Fruit fly (Drosophila melanogaster) whole organism, embryonic: ENCODE measurements around the gene da.

ENCODE experiments used
- Antp ChIP-seq: fragments of 200-800 bp; sonication (Bioruptor generic); optimal IDR thresholded peaks from 3 replicates; lab custom pipeline; 2016; ENCODE audit warnings: missing biosample characterization, missing genetic modification characterization
- BtbVII ChIP-seq: fragments of 200-800 bp; sonication (Bioruptor generic); optimal IDR thresholded peaks from 3 replicates; lab custom pipeline; 2017; ENCODE audit warnings: missing biosample characterization, mild to moderate bottlenecking, missing genetic modification characterization
- CG12236 ChIP-seq: fragments of 200-800 bp; sonication (Bioruptor generic); optimal IDR thresholded peaks from 2 replicates; lab custom pipeline; 2016; ENCODE audit warnings: missing biosample characterization, missing genetic modification characterization
- CG13287 ChIP-seq: fragments of 200-800 bp; sonication (Bioruptor generic); IDR thresholded peaks from 2 replicates; pipeline ENCODE4 v1.3.6; 2022; ENCODE audit warnings: missing biosample characterization, missing genetic modification characterization; ENCODE audit not compliant: partially characterized antibody
- CG1603 ChIP-seq: fragments of 200-800 bp; sonication (Bioruptor generic); optimal IDR thresholded peaks from 2 replicates; lab custom pipeline; 2019; ENCODE audit warnings: missing biosample characterization, mild to moderate bottlenecking, missing genetic modification characterization, moderate library complexity
- CG17328 ChIP-seq: fragments of 200-800 bp; sonication (Bioruptor generic); IDR thresholded peaks from 2 replicates; pipeline ENCODE4 v1.3.6; 2022; ENCODE audit warnings: missing biosample characterization, missing genetic modification characterization
- CG17359 ChIP-seq: fragments of 200-800 bp; sonication (Bioruptor generic); optimal IDR thresholded peaks from 3 replicates; lab custom pipeline; 2018; ENCODE audit warnings: missing biosample characterization, mild to moderate bottlenecking, missing genetic modification characterization, moderate library complexity
- CG18619 ChIP-seq: fragments of 200-800 bp; sonication (Bioruptor generic); optimal IDR thresholded peaks from 3 replicates; lab custom pipeline; 2017; ENCODE audit warnings: missing biosample characterization, mild to moderate bottlenecking, missing genetic modification characterization
- CG2199 ChIP-seq: fragments of 200-800 bp; sonication (Bioruptor generic); IDR thresholded peaks from 3 replicates; pipeline ENCODE4 v1.3.6; 2022; ENCODE audit warnings: missing biosample characterization, missing genetic modification characterization
- CG2875 ChIP-seq: fragments of 200-800 bp; sonication (Bioruptor generic); optimal IDR thresholded peaks from 2 replicates; lab custom pipeline; 2017; ENCODE audit warnings: missing biosample characterization, mild to moderate bottlenecking, missing genetic modification characterization, missing genetic modification reagents
- CG4617 ChIP-seq: fragments of 200-800 bp; sonication (Bioruptor generic); optimal IDR thresholded peaks from 3 replicates; lab custom pipeline; 2016; ENCODE audit warnings: missing biosample characterization, missing genetic modification characterization, borderline replicate concordance
- CG4820 ChIP-seq: fragments of 200-800 bp; sonication (Bioruptor generic); optimal IDR thresholded peaks from 3 replicates; lab custom pipeline; 2016; ENCODE audit warnings: missing biosample characterization, missing genetic modification characterization
- CG7786 ChIP-seq: fragments of 200-800 bp; sonication (Bioruptor generic); optimal IDR thresholded peaks from 2 replicates; lab custom pipeline; 2016; ENCODE audit warnings: missing biosample characterization, missing genetic modification characterization
- CG8281 ChIP-seq: fragments of 200-800 bp; sonication (Bioruptor generic); optimal IDR thresholded peaks from 2 replicates; lab custom pipeline; 2018; ENCODE audit warnings: missing biosample characterization, mild to moderate bottlenecking, missing genetic modification characterization, moderate library complexity
- CG9932 ChIP-seq: fragments of 200-800 bp; sonication (Bioruptor generic); IDR thresholded peaks from 2 replicates; pipeline ENCODE4 v1.3.6; 2022; ENCODE audit warnings: missing biosample characterization, missing genetic modification characterization
- CTCF ChIP-seq: fragments of 200-800 bp; sonication (Bioruptor generic); optimal IDR thresholded peaks from 2 replicates; lab custom pipeline; 2017; ENCODE audit warnings: missing biosample characterization, mild to moderate bottlenecking, missing genetic modification characterization, moderate library complexity
- CrebB ChIP-seq: fragments of 200-800 bp; sonication (Bioruptor generic); optimal IDR thresholded peaks from 3 replicates; lab custom pipeline; 2018; ENCODE audit warnings: missing biosample characterization, mild to moderate bottlenecking, missing genetic modification characterization
- Dll ChIP-seq: fragments of 200-800 bp; sonication (Bioruptor generic); IDR thresholded peaks from 4 replicates; pipeline ENCODE4 v1.3.6; 2022; ENCODE audit warnings: missing biosample characterization, missing genetic modification characterization; ENCODE audit not compliant: partially characterized antibody
- E2f2 ChIP-seq: fragments of 200-800 bp; sonication (Bioruptor generic); IDR thresholded peaks from 2 replicates; pipeline ENCODE4 v1.3.6; 2022; ENCODE audit warnings: missing biosample characterization, missing genetic modification characterization
- Ets65A ChIP-seq: fragments of 200-800 bp; sonication (Bioruptor generic); peaks from one replicate; lab custom pipeline; 2016; ENCODE audit warnings: missing biosample characterization, missing genetic modification characterization
- Fer1 ChIP-seq: fragments of 200-800 bp; sonication (Bioruptor generic); optimal IDR thresholded peaks from 2 replicates; lab custom pipeline; 2017; ENCODE audit warnings: missing biosample characterization, mild to moderate bottlenecking, missing genetic modification characterization
- Hey ChIP-seq: fragments of 200-800 bp; sonication (Bioruptor generic); optimal IDR thresholded peaks from 3 replicates; lab custom pipeline; 2018; ENCODE audit warnings: missing biosample characterization, mild to moderate bottlenecking, missing genetic modification characterization
- Meics ChIP-seq: fragments of 200-800 bp; sonication (Bioruptor generic); optimal IDR thresholded peaks from 2 replicates; lab custom pipeline; 2017; ENCODE audit warnings: missing biosample characterization, mild to moderate bottlenecking, missing genetic modification characterization
- NC2α ChIP-seq: fragments of 200-800 bp; sonication (Bioruptor generic); optimal IDR thresholded peaks from 2 replicates; lab custom pipeline; 2016; ENCODE audit warnings: missing biosample characterization, missing genetic modification characterization
- NC2β ChIP-seq: fragments of 200-800 bp; sonication (Bioruptor generic); optimal IDR thresholded peaks from 2 replicates; lab custom pipeline; 2016; ENCODE audit warnings: missing biosample characterization, missing genetic modification characterization
- Pdp1 ChIP-seq, 2 experiments: fragments of 200-800 bp; sonication (Bioruptor generic); optimal IDR thresholded peaks; 3 replicates each; lab custom pipeline; 2016; ENCODE audit warnings: missing biosample characterization in 2 of 2, missing genetic modification characterization in 2 of 2, mild to moderate bottlenecking in 1 of 2, moderate library complexity in 1 of 2
- Rx ChIP-seq: fragments of 200-800 bp; sonication (Bioruptor generic); IDR thresholded peaks from 2 replicates; pipeline ENCODE4 v1.3.6; 2022; ENCODE audit warnings: missing biosample characterization, missing genetic modification characterization
- Stat92E ChIP-seq, 3 experiments: fragments of >200 bp in 2 of 3; fragments of 200-800 bp in 1 of 3; sonication (Bioruptor generic) in 1 of 3; optimal IDR thresholded peaks; 2 replicates each; lab custom pipeline; 2017 to 2019; ENCODE audit warnings: missing biosample characterization in 3 of 3, missing genetic modification characterization in 3 of 3, mild to moderate bottlenecking in 1 of 3, moderate library complexity in 1 of 3
- ab ChIP-seq: fragments of 200-800 bp; sonication (Bioruptor generic); optimal IDR thresholded peaks from 2 replicates; lab custom pipeline; 2016; ENCODE audit warnings: missing biosample characterization, missing genetic modification characterization
- ase ChIP-seq: fragments of 200-800 bp; sonication (Bioruptor generic); IDR thresholded peaks from 3 replicates; pipeline ENCODE4 v1.3.6; 2022; ENCODE audit warnings: missing biosample characterization, missing genetic modification characterization
- chif ChIP-seq, 2 experiments: fragments of 200-800 bp; sonication (Bioruptor generic); optimal IDR thresholded peaks; 3 replicates each; lab custom pipeline; 2016; ENCODE audit warnings: missing biosample characterization in 2 of 2, missing genetic modification characterization in 2 of 2
- ci ChIP-seq: fragments of 200-800 bp; sonication (Bioruptor generic); IDR thresholded peaks from 3 replicates; pipeline ENCODE4 v1.3.6; 2022; ENCODE audit warnings: missing biosample characterization, missing genetic modification characterization
- dan ChIP-seq: fragments of 200-800 bp; sonication (Bioruptor generic); IDR thresholded peaks from 2 replicates; pipeline ENCODE4 v1.3.6; 2022; ENCODE audit warnings: missing biosample characterization, missing genetic modification characterization
- ewg ChIP-seq: fragments of 200-800 bp; sonication (Bioruptor generic); optimal IDR thresholded peaks from 3 replicates; lab custom pipeline; 2017; ENCODE audit warnings: mild to moderate bottlenecking, missing biosample characterization, missing genetic modification reagents, missing genetic modification characterization
- exex ChIP-seq: fragments of 200-800 bp; sonication (Bioruptor generic); optimal IDR thresholded peaks from 4 replicates; lab custom pipeline; 2018; ENCODE audit warnings: missing biosample characterization, mild to moderate bottlenecking, missing genetic modification characterization, moderate library complexity
- grau ChIP-seq: fragments of 200-800 bp; optimal IDR thresholded peaks from 3 replicates; lab custom pipeline; 2019; ENCODE audit warnings: missing biosample characterization, mild to moderate bottlenecking, missing genetic modification characterization, moderate library complexity
- gsb ChIP-seq: fragments of 200-800 bp; sonication (Bioruptor generic); IDR thresholded peaks from 2 replicates; pipeline ENCODE4 v1.3.6; 2022; ENCODE audit warnings: missing biosample characterization, missing genetic modification characterization
- hb ChIP-seq: fragments of 200-800 bp; sonication (Bioruptor generic); IDR thresholded peaks from 3 replicates; pipeline ENCODE4 v1.3.6; 2022; ENCODE audit warnings: missing biosample characterization, missing genetic modification characterization; ENCODE audit not compliant: partially characterized antibody
- inv ChIP-seq: fragments of 200-800 bp; sonication (Bioruptor generic); IDR thresholded peaks from 2 replicates; pipeline ENCODE4 v1.3.6; 2022; ENCODE audit warnings: missing biosample characterization, missing genetic modification characterization; ENCODE audit not compliant: partially characterized antibody
- jigr1 ChIP-seq: fragments of 200-800 bp; sonication (Bioruptor generic); IDR thresholded peaks from 3 replicates; pipeline ENCODE4 v1.3.6; 2022; ENCODE audit warnings: missing biosample characterization, missing genetic modification characterization
- mld ChIP-seq: fragments of 200-800 bp; sonication (Bioruptor generic); IDR thresholded peaks from 3 replicates; pipeline ENCODE4 v1.3.6; 2022; ENCODE audit warnings: missing biosample characterization, missing genetic modification characterization; ENCODE audit not compliant: partially characterized antibody
- pan ChIP-seq, 4 experiments: fragments of >200 bp in 3 of 4; fragments of 200-800 bp in 1 of 4; sonication (Bioruptor generic) in 1 of 4; optimal IDR thresholded peaks in 3 of 4; IDR thresholded peaks in 1 of 4; 2 replicates each; pipeline versions ENCODE4 v1.3.6 to Lab custom; 2017 to 2022; ENCODE audit warnings: missing biosample characterization in 2 of 4, missing genetic modification characterization in 2 of 4, mixed read lengths in 1 of 4
- pnt ChIP-seq: fragments of 200-800 bp; sonication (Bioruptor generic); optimal IDR thresholded peaks from 3 replicates; lab custom pipeline; 2016; ENCODE audit warnings: missing biosample characterization, missing genetic modification characterization
- ro ChIP-seq: fragments of 200-800 bp; sonication (Bioruptor generic); IDR thresholded peaks from 2 replicates; pipeline ENCODE4 v1.3.6; 2022; ENCODE audit warnings: missing biosample characterization, missing genetic modification characterization
- tin ChIP-seq: fragments of 200-800 bp; sonication (Bioruptor generic); optimal IDR thresholded peaks from 3 replicates; lab custom pipeline; 2016; ENCODE audit warnings: missing biosample characterization, missing genetic modification characterization
- tx ChIP-seq: fragments of 200-800 bp; sonication (Bioruptor generic); optimal IDR thresholded peaks from 2 replicates; lab custom pipeline; 2016; ENCODE audit warnings: missing biosample characterization, missing genetic modification characterization
- unc-4 ChIP-seq: fragments of 200-800 bp; sonication (Bioruptor generic); IDR thresholded peaks from 2 replicates; pipeline ENCODE4 v1.3.6; 2022; ENCODE audit warnings: missing biosample characterization, missing genetic modification characterization; ENCODE audit not compliant: partially characterized antibody
- vfl ChIP-seq: fragments of 200-800 bp; sonication (Bioruptor generic); optimal IDR thresholded peaks from 2 replicates; lab custom pipeline; 2016; ENCODE audit warnings: missing biosample characterization, missing genetic modification characterization
- vnd ChIP-seq: fragments of 200-800 bp; sonication (Bioruptor generic); IDR thresholded peaks from 3 replicates; pipeline ENCODE4 v1.3.6; 2022; ENCODE audit warnings: missing biosample characterization, missing genetic modification characterization; ENCODE audit not compliant: partially characterized antibody

The da gene

DNA sequence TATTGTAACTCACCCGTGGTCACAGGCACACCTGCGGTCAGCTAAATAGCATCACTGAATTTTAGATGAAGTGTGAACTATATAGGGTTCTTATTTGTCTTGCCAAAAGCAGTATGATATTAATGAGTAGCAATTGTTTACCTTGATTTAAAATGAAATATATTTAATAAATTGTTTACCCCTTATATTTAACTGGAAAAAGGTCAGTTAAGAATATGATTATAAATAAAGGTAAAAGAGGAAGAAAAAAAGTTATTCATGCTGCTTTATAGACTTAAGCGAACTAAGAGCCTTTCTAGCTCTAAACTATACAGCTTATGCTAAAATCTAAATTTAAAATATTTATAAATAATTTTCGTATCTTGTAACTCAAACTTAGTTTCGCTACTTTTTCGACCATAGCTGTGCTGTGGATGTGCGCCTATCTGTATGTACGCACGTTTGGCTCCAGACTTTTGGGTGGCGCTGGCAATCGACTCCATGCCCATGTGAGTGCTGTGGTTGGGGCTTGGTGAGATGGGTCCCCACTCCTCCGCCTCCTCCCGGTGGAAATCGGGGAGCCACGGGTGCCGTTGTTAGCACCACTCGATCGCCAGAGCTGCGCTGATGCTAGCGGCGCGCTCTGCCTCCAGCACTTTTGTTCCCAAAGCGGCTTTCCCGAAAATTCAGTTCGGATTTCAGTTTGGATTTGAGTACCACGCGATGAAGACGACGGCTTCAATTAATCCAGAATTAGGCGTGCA lies 54.3 kb downstream of the da start, which contains the start of gene loh (continued):
- TF ChIP-seq Dll (GFP tag; lab: Robert Waterston, UW) (no peak), tin (GFP tag; lab: Kevin White, UChicago) (peak; percentile 61), hb (GFP tag; lab: Robert Waterston, UW) (no peak), CG2199 (no peak), CG12236 (GFP tag; lab: Kevin White, UChicago) (no peak), jigr1 (GFP tag; lab: Robert Waterston, UW) (no peak), NC2β (GFP tag; lab: Kevin White, UChicago) (no peak), unc-4 (no peak), CG8281 (no peak), ase (no peak), vnd (no peak), E2f2 (GFP tag; lab: Robert Waterston, UW) (peak; percentile 30; the same call in 1 of the 2 replicates), Antp (no peak), Meics (GFP tag; lab: Kevin White, UChicago) (no peak), CG18619 (GFP tag; lab: Kevin White, UChicago) (peak; percentile 41), BtbVII (GFP tag; lab: Kevin White, UChicago) (peak; percentile 46), tx (no peak), chif (GFP tag; optimal IDR thresholded peaks at IDR 0.05; lab: Kevin White, UChicago) (no peak), CTCF (no peak), ci (peak; percentile 65; the same call in 2 of the 3 replicates), dan (GFP tag; lab: Robert Waterston, UW) (no peak), ab (GFP tag; lab: Kevin White, UChicago) (no peak), Ets65A (GFP tag; lab: Kevin White, UChicago) (peak; percentile 0), exex (tag; lab: Kevin White, UChicago) (no peak), CG2875 (no peak), Hey (tag; lab: Kevin White, UChicago) (no peak), ro (GFP tag; lab: Robert Waterston, UW) (0 out of 2 replicates have a peak, but pooled peaks have one; percentile 15), Stat92E (GFP tag; optimal IDR thresholded peaks at IDR 0.05; lab: Kevin White, UChicago) (no peak), CG13287 (no peak), gsb (no peak), pnt (GFP tag; lab: Kevin White, UChicago) (no peak), pan (optimal IDR thresholded peaks at IDR 0.05; lab: Kevin White, UChicago) (no peak), pan (GFP tag; optimal IDR thresholded peaks at IDR 0.05 in 1 of 2, IDR thresholded peaks at IDR 0.05 in 1 of 2) (peak in 1 of 2 experiments; percentile 38), Rx (GFP tag; lab: Robert Waterston, UW) (no peak), CrebB (tag; lab: Kevin White, UChicago) (no peak), CG17328 (GFP tag; lab: Robert Waterston, UW) (no peak), CG1603 (tag; lab: Kevin White, UChicago) (peak; percentile 18), CG4820 (GFP tag; lab: Kevin White, UChicago) (peak; percentile 52), Pdp1 (GFP tag; optimal IDR thresholded peaks at IDR 0.05; lab: Kevin White, UChicago) (no peak), CG9932 (GFP tag; lab: Robert Waterston, UW) (no peak), mld (GFP tag; lab: Robert Waterston, UW) (no peak), Fer1 (GFP tag; lab: Kevin White, UChicago) (peak; percentile 51), CG4617 (GFP tag; lab: Kevin White, UChicago) (no peak), CG7786 (GFP tag; lab: Kevin White, UChicago) (no peak), grau (peak; percentile 72), vfl (GFP tag; lab: Kevin White, UChicago) (no peak), inv (no peak), NC2α (GFP tag; lab: Kevin White, UChicago) (no peak), ewg (GFP tag; lab: Kevin White, UChicago) (peak; percentile 50), CG17359 (peak; percentile 52)
